Worm (Caenorhabditis elegans) whole organism, L3 larva: ENCODE results near the gene T05G5.4.

ENCODE experiments used
- ZK546.5 ChIP-seq: sonication (generic microtip); optimal IDR thresholded peaks from 2 replicates; lab custom pipeline; 2017; ENCODE audit warnings: missing biosample characterization, missing genetic modification characterization
- aly-2 ChIP-seq: fragments of 150-350 bp; optimal IDR thresholded peaks from 2 replicates; lab custom pipeline; 2014; ENCODE audit warnings: missing biosample characterization, missing genetic modification characterization
- ama-1 ChIP-seq: fragments of 150-350 bp; optimal IDR thresholded peaks from 2 replicates; lab custom pipeline; 2018
- ceh-16 ChIP-seq: sonication (generic microtip); optimal IDR thresholded peaks from 2 replicates; lab custom pipeline; 2017; ENCODE audit warnings: missing biosample characterization, missing genetic modification characterization
- ceh-28 ChIP-seq: fragments of 150-350 bp; optimal IDR thresholded peaks from 2 replicates; lab custom pipeline; 2014; ENCODE audit warnings: missing biosample characterization, missing genetic modification reagents, missing genetic modification characterization
- ceh-82 ChIP-seq: fragments of 150-350 bp; optimal IDR thresholded peaks from 2 replicates; lab custom pipeline; 2014; ENCODE audit warnings: missing biosample characterization, missing genetic modification characterization
- ceh-9 ChIP-seq: sonication (generic microtip); optimal IDR thresholded peaks from 2 replicates; lab custom pipeline; 2018; ENCODE audit warnings: missing biosample characterization, missing genetic modification characterization
- daf-12 ChIP-seq: fragments of 150-350 bp; optimal IDR thresholded peaks from 2 replicates; lab custom pipeline; 2014; ENCODE audit warnings: missing biosample characterization, missing genetic modification reagents, missing genetic modification characterization
- egl-5 ChIP-seq: fragments of 150-350 bp; optimal IDR thresholded peaks from 2 replicates; lab custom pipeline; 2017; ENCODE audit warnings: missing biosample characterization, missing genetic modification reagents, missing genetic modification characterization, inconsistent platforms
- elt-1 ChIP-seq: fragments of 150-350 bp; optimal IDR thresholded peaks from 2 replicates; lab custom pipeline; 2014; ENCODE audit warnings: missing biosample characterization, missing genetic modification characterization
- elt-2 ChIP-seq: sonication (generic microtip); optimal IDR thresholded peaks from 2 replicates; lab custom pipeline; 2016; ENCODE audit warnings: missing genetic modification reagents, mild to moderate bottlenecking, missing genetic modification characterization, missing compliant biosample characterization
- eor-1 ChIP-seq, 2 experiments: fragments of 150-350 bp; optimal IDR thresholded peaks; 2 replicates each; lab custom pipeline; 2014 to 2018; ENCODE audit warnings: missing biosample characterization in 2 of 2, missing genetic modification characterization in 2 of 2
- fkh-10 ChIP-seq: sonication (generic microtip); optimal IDR thresholded peaks from 2 replicates; lab custom pipeline; 2017; ENCODE audit warnings: missing biosample characterization, missing genetic modification reagents, missing genetic modification characterization
- fkh-2 ChIP-seq: fragments of 150-350 bp; optimal IDR thresholded peaks from 2 replicates; lab custom pipeline; 2014; ENCODE audit warnings: missing biosample characterization, missing genetic modification reagents, missing genetic modification characterization
- jun-1 ChIP-seq: fragments of 150-350 bp; optimal IDR thresholded peaks from 2 replicates; lab custom pipeline; 2014; ENCODE audit warnings: missing biosample characterization, missing genetic modification reagents, missing genetic modification characterization
- lin-15B ChIP-seq: fragments of 150-350 bp; optimal IDR thresholded peaks from 2 replicates; lab custom pipeline; 2014; ENCODE audit warnings: missing biosample characterization, missing genetic modification characterization
- lin-39 ChIP-seq: fragments of 150-350 bp; optimal IDR thresholded peaks from 2 replicates; lab custom pipeline; 2018; ENCODE audit warnings: missing biosample characterization, missing genetic modification reagents, missing genetic modification characterization
- lsy-12 ChIP-seq: sonication (generic microtip); optimal IDR thresholded peaks from 2 replicates; lab custom pipeline; 2016; ENCODE audit warnings: mild to moderate bottlenecking, missing genetic modification characterization, missing compliant biosample characterization
- mdl-1 ChIP-seq: fragments of 150-350 bp; optimal IDR thresholded peaks from 2 replicates; lab custom pipeline; 2014; ENCODE audit warnings: missing biosample characterization, missing genetic modification characterization
- nfya-1 ChIP-seq: sonication (generic microtip); optimal IDR thresholded peaks from 2 replicates; lab custom pipeline; 2017; ENCODE audit warnings: missing genetic modification characterization, mild to moderate bottlenecking, missing compliant biosample characterization, antibody characterized with exemption, moderate library complexity; ENCODE audit not compliant: insufficient read depth
- nhr-11 ChIP-seq: fragments of 150-350 bp; optimal IDR thresholded peaks from 2 replicates; lab custom pipeline; 2014; ENCODE audit warnings: missing biosample characterization, missing genetic modification characterization
- nhr-12 ChIP-seq: fragments of 150-350 bp; optimal IDR thresholded peaks from 2 replicates; lab custom pipeline; 2014; ENCODE audit warnings: missing biosample characterization, missing genetic modification characterization
- nhr-23 ChIP-seq: fragments of 150-350 bp; optimal IDR thresholded peaks from 2 replicates; lab custom pipeline; 2014; ENCODE audit warnings: missing biosample characterization, missing genetic modification reagents, missing genetic modification characterization
- nhr-237 ChIP-seq: fragments of 150-350 bp; optimal IDR thresholded peaks from 2 replicates; lab custom pipeline; 2014; ENCODE audit warnings: missing biosample characterization, missing genetic modification characterization
- nhr-25 ChIP-seq: sonication (generic microtip); optimal IDR thresholded peaks from 2 replicates; lab custom pipeline; 2017; ENCODE audit warnings: missing biosample characterization, missing genetic modification characterization
- nhr-28 ChIP-seq: fragments of 150-350 bp; optimal IDR thresholded peaks from 2 replicates; lab custom pipeline; 2014; ENCODE audit warnings: missing biosample characterization, missing genetic modification characterization
- nhr-43 ChIP-seq: sonication (generic microtip); optimal IDR thresholded peaks from 2 replicates; lab custom pipeline; 2016; ENCODE audit warnings: mild to moderate bottlenecking, missing genetic modification characterization, missing compliant biosample characterization; ENCODE audit not compliant: poor library complexity, severe bottlenecking
- nhr-76 ChIP-seq: fragments of 150-350 bp; sonication (generic microtip); optimal IDR thresholded peaks from 5 replicates; lab custom pipeline; 2014; ENCODE audit warnings: missing biosample characterization, missing genetic modification characterization
- nhr-77 ChIP-seq: fragments of 150-350 bp; optimal IDR thresholded peaks from 2 replicates; lab custom pipeline; 2014; ENCODE audit warnings: missing biosample characterization, missing genetic modification characterization
- pha-4 ChIP-seq: fragments of 150-350 bp; optimal IDR thresholded peaks from 2 replicates; lab custom pipeline; 2014; ENCODE audit warnings: missing biosample characterization, missing genetic modification reagents, missing genetic modification characterization
- pqm-1 ChIP-seq: fragments of 150-350 bp; optimal IDR thresholded peaks from 2 replicates; lab custom pipeline; 2017; ENCODE audit warnings: missing biosample characterization, missing genetic modification characterization, inconsistent platforms
- skn-1 ChIP-seq: fragments of 150-350 bp; optimal IDR thresholded peaks from 2 replicates; lab custom pipeline; 2014; ENCODE audit warnings: missing biosample characterization, missing genetic modification characterization
- snpc-4 ChIP-seq: fragments of 150-350 bp; optimal IDR thresholded peaks from 2 replicates; lab custom pipeline; 2014; ENCODE audit warnings: missing biosample characterization, missing genetic modification characterization
- tbx-2 ChIP-seq: sonication (generic microtip); optimal IDR thresholded peaks from 2 replicates; lab custom pipeline; 2016; ENCODE audit warnings: mild to moderate bottlenecking, missing genetic modification characterization, missing compliant biosample characterization
- unc-62 ChIP-seq: fragments of 150-350 bp; sonication (generic microtip); optimal IDR thresholded peaks from 4 replicates; lab custom pipeline; 2014; ENCODE audit warnings: missing biosample characterization, missing genetic modification reagents, missing genetic modification characterization
- ztf-11 ChIP-seq: fragments of 150-350 bp; optimal IDR thresholded peaks from 2 replicates; lab custom pipeline; 2014; ENCODE audit warnings: missing biosample characterization, missing genetic modification characterization

The T05G5.4 gene

ce11 chrIII:9744525-9744924, 4.2 kb upstream of the T05G5.4 start:
- TF ChIP-seq ceh-28 (tag; lab: Kevin White, UChicago) (no peak), jun-1 (tag; lab: Kevin White, UChicago) (no peak), ceh-16 (tag; lab: Kevin White, UChicago) (no peak), nhr-28 (tag; lab: Kevin White, UChicago) (no peak), nfya-1 (tag; lab: Kevin White, UChicago) (peak; percentile 31)

DNA sequence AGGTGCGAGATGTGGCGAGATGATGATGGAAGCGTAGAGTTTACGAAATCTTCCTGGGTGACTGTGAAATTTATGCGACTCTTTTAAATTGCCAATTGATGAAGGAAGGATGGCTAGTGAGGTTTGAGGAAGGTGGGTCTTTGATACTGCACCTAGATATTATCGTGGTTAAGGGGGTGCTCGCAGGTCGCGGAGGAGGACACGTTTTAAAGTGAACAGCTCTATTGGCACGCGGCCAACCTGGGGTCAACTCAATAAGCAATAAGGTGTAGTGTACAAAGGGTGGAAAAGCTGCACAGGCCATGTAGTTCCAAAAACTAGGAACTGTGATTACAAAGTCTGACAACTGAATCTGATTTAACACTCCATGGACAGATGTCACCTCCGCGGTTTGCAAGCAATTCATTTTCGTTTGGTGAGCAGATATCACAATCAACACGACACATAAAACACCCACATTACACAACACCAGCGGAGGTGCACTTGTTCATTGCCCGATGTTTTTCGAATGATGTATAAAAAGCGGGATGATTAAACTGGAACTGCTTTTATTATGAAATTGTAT, 3.3 kb upstream of the T05G5.4 start:
- no peak for TF ChIP-seq pha-4
- peak; percentile 43 for TF ChIP-seq egl-5
- TF ChIP-seq, all 47 proteins: peak for 1

- TF ChIP-seq tbx-2 (tag; lab: Kevin White, UChicago) (no peak), ceh-82 (tag; lab: Kevin White, UChicago) (no peak), nhr-28 (tag; lab: Kevin White, UChicago) (no peak), ama-1 (lab: Kevin White, UChicago) (no peak), nhr-23 (tag; lab: Kevin White, UChicago) (no peak), fkh-2 (tag; lab: Kevin White, UChicago) (no peak), mdl-1 (tag; lab: Kevin White, UChicago) (no peak), ceh-28 (tag; lab: Kevin White, UChicago) (no peak), daf-12 (tag; lab: Kevin White, UChicago) (no peak), jun-1 (tag; lab: Kevin White, UChicago) (no peak), nhr-12 (tag; lab: Kevin White, UChicago) (no peak), snpc-4 (tag; lab: Kevin White, UChicago) (no peak), ceh-9 (tag; lab: Kevin White, UChicago) (no peak), nhr-11 (tag; lab: Kevin White, UChicago) (no peak)
These were observed 2.1 kb upstream of the T05G5.4 start for ce11 chrIII:9746665-9747064.

ce11 chrIII:9747133-9747532, 1.6 kb upstream of the T05G5.4 start, which contains the start of the genes iff-1 and cdk-1:
Gene iff-1, minus strand, starts transcription at chrIII:9747193.
Gene cdk-1, plus strand, starts transcription at chrIII:9747472.
- TF ChIP-seq elt-2 (tag; lab: Kevin White, UChicago), result no peak
- no peak for TF ChIP-seq ceh-28 (tag; lab: Kevin White, UChicago)
- TF ChIP-seq snpc-4 (tag; lab: Kevin White, UChicago), result no peak
- TF ChIP-seq daf-12 (tag; lab: Kevin White, UChicago), result no peak
- TF ChIP-seq nhr-25 (tag; lab: Kevin White, UChicago), result peak; percentile 40
- TF ChIP-seq unc-62, result no peak
- no peak for TF ChIP-seq elt-1 (tag; lab: Kevin White, UChicago)
- peak; percentile 2 for TF ChIP-seq nhr-23 (tag; lab: Kevin White, UChicago)
- TF ChIP-seq lsy-12, result no peak
- peak; percentile 65 for TF ChIP-seq lin-15B (tag; lab: Kevin White, UChicago)
- TF ChIP-seq pqm-1 (tag; lab: Kevin White, UChicago), result no peak
- TF ChIP-seq nfya-1 (tag; lab: Kevin White, UChicago), result peak; percentile 73
- TF ChIP-seq lin-39, result no peak
- TF ChIP-seq jun-1 (tag; lab: Kevin White, UChicago), result no peak
- TF ChIP-seq eor-1 (tag; optimal IDR thresholded peaks at IDR 0.05; lab: Kevin White, UChicago), result no peak
- no peak for TF ChIP-seq egl-5
- TF ChIP-seq pha-4, result peak; percentile 69
- TF ChIP-seq fkh-10 (GFP tag; lab: Kevin White, UChicago), result no peak
- TF ChIP-seq, all 47 proteins: peak for 5

DNA sequence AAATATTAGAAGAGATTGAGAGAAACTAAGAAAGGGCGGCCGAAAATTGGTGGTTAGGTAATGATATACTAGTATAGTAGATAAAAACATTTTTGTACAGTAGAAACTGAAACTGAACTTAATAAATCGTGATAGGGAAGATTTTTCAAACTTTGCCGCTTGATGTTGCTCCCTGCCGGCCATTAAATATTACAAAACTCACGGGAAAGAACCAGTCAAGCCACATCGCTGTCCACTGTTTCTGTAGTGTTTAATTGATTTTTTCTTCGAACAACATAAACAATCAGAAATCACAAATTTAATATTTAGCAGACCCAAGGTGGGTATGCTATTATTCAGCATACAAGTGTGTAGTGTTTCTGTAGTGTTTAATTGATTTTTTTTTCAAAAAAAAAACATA, 2.3 kb downstream of the T05G5.4 start, which contains the start of gene T05G5.5:
Gene T05G5.5, minus strand, starts transcription at position 359 of the 400 bp plus-strand sequence.
- TF ChIP-seq fkh-10 (GFP tag; lab: Kevin White, UChicago), result no peak
- TF ChIP-seq nhr-77, result no peak
- TF ChIP-seq ama-1 (lab: Kevin White, UChicago), result peak; percentile 59
- no peak for TF ChIP-seq nhr-76 (tag; lab: Kevin White, UChicago)
- no peak for TF ChIP-seq lsy-12
- peak; percentile 5 for TF ChIP-seq elt-2 (tag; lab: Kevin White, UChicago)
- no peak for TF ChIP-seq ztf-11 (tag; lab: Kevin White, UChicago)
- no peak for TF ChIP-seq nhr-28 (tag; lab: Kevin White, UChicago)
- TF ChIP-seq nhr-23 (tag; lab: Kevin White, UChicago), result no peak
- TF ChIP-seq nhr-237 (tag; lab: Kevin White, UChicago), result no peak
- no peak for TF ChIP-seq tbx-2 (tag; lab: Kevin White, UChicago)
- TF ChIP-seq ZK546.5 (tag; lab: Kevin White, UChicago), result no peak
- no peak for TF ChIP-seq skn-1 (tag; lab: Kevin White, UChicago)
- TF ChIP-seq nhr-43, result peak; percentile 79
- TF ChIP-seq mdl-1 (tag; lab: Kevin White, UChicago), result no peak
- no peak for TF ChIP-seq aly-2 (tag; lab: Kevin White, UChicago)
